Fruit fly (Drosophila melanogaster): ENCODE results near the gene AdipoR.

DNA sequence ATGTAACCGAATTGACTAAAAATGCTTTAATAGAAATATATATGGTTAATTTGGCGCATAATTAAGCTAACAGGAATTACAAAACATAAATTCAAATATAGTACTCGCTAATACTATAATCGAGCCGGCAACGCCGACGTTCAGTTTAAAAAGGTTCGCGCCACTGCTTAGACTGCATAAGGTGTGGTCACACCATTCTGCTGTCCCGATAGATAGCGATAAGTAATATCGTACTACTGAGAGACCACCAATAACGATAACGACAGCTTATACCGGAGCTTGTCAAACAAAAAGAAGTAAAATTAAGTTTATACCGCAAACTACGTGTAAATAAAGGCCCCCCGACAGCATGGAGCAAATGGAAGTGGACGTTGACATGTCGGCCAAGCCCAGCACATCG is 32.9 kb upstream of the AdipoR start, which contains the start of gene CSN6:
- TF ChIP-seq Myc (optimal IDR thresholded peaks at IDR 0.05) (peak; percentile 19), OdsH (GFP tag; optimal IDR thresholded peaks at IDR 0.05) (no peak), psq (GFP tag; optimal IDR thresholded peaks at IDR 0.05) (no peak), fru (GFP tag; optimal IDR thresholded peaks at IDR 0.05) (no peak), CrebA (GFP tag; optimal IDR thresholded peaks at IDR 0.05; ENCODE audit: borderline replicate concordance) (no peak), HLH106 (tag; optimal IDR thresholded peaks at IDR 0.05) (no peak), Hnf4 (GFP tag; optimal IDR thresholded peaks at IDR 0.05) (no peak)

Measured in whole organism, wandering third instar larva.